Fruit fly (Drosophila melanogaster) whole organism, embryonic: ENCODE results near the gene CG32206.
A peak's percentile ranks its signal among the peaks of the same experiment; 100 is the strongest.

Experiments used
- ATbp ChIP-seq: fragments of 200-800 bp; sonication (Bioruptor generic); optimal IDR thresholded peaks from 2 replicates; lab custom pipeline; 2017; ENCODE audit warnings: missing biosample characterization, mild to moderate bottlenecking, missing genetic modification characterization, missing genetic modification reagents
- Adf1 ChIP-seq: fragments of 200-800 bp; sonication (Bioruptor generic); IDR thresholded peaks from 2 replicates; pipeline ENCODE4 v1.3.6; 2022; ENCODE audit warnings: missing biosample characterization, missing genetic modification characterization
- Asciz ChIP-seq: fragments of 200-800 bp; sonication (Bioruptor generic); optimal IDR thresholded peaks from 2 replicates; lab custom pipeline; 2017; ENCODE audit warnings: missing biosample characterization, mild to moderate bottlenecking, missing genetic modification characterization, missing genetic modification reagents
- Atf-2 ChIP-seq: fragments of 200-800 bp; sonication (Bioruptor generic); optimal IDR thresholded peaks from 2 replicates; lab custom pipeline; 2016; ENCODE audit warnings: missing biosample characterization, missing genetic modification characterization
- B-H1 ChIP-seq: fragments of 200-800 bp; sonication (Bioruptor generic); IDR thresholded peaks from 3 replicates; pipeline ENCODE4 v1.3.6; 2022; ENCODE audit warnings: missing biosample characterization, missing genetic modification characterization
- CG11247 ChIP-seq: fragments of 200-800 bp; sonication (Bioruptor generic); IDR thresholded peaks from 2 replicates; pipeline ENCODE4 v1.3.6; 2022; ENCODE audit warnings: missing biosample characterization, missing genetic modification characterization
- CG1529 ChIP-seq: fragments of 200-800 bp; sonication (Bioruptor generic); optimal IDR thresholded peaks from 3 replicates; lab custom pipeline; 2018; ENCODE audit warnings: missing biosample characterization, missing genetic modification characterization
- CG15479 ChIP-seq: fragments of 200-800 bp; sonication (Bioruptor generic); optimal IDR thresholded peaks from 3 replicates; lab custom pipeline; 2019; ENCODE audit warnings: missing biosample characterization, mild to moderate bottlenecking, missing genetic modification characterization, moderate library complexity
- CG18476 ChIP-seq: fragments of 200-800 bp; sonication (Bioruptor generic); optimal IDR thresholded peaks from 2 replicates; lab custom pipeline; 2016; ENCODE audit warnings: missing biosample characterization, mild to moderate bottlenecking, missing genetic modification characterization
- CG2678 ChIP-seq: fragments of 200-800 bp; sonication (Bioruptor generic); optimal IDR thresholded peaks from 3 replicates; lab custom pipeline; 2019; ENCODE audit warnings: missing biosample characterization, mild to moderate bottlenecking, missing genetic modification characterization, moderate library complexity
- CG30431 ChIP-seq: fragments of 200-800 bp; sonication (Bioruptor generic); optimal IDR thresholded peaks from 2 replicates; lab custom pipeline; 2017; ENCODE audit warnings: missing biosample characterization, missing genetic modification characterization
- CG31388 ChIP-seq: fragments of 200-800 bp; sonication (Bioruptor generic); optimal IDR thresholded peaks from 2 replicates; lab custom pipeline; 2016; ENCODE audit warnings: missing biosample characterization, missing genetic modification characterization
- CG32772 ChIP-seq: fragments of 200-800 bp; sonication (Bioruptor generic); IDR thresholded peaks from 2 replicates; pipeline ENCODE4 v1.3.6; 2022; ENCODE audit warnings: missing biosample characterization, missing genetic modification characterization
- CG33557 ChIP-seq: fragments of 200-800 bp; sonication (Bioruptor generic); optimal IDR thresholded peaks from 2 replicates; lab custom pipeline; 2019; ENCODE audit warnings: missing biosample characterization, mild to moderate bottlenecking, missing genetic modification characterization, moderate library complexity
- CG4404 ChIP-seq: fragments of 200-800 bp; sonication (Bioruptor generic); IDR thresholded peaks from 2 replicates; pipeline ENCODE4 v1.3.6; 2022; ENCODE audit warnings: missing biosample characterization, missing genetic modification characterization
- CG4820 ChIP-seq: fragments of 200-800 bp; sonication (Bioruptor generic); optimal IDR thresholded peaks from 3 replicates; lab custom pipeline; 2016; ENCODE audit warnings: missing biosample characterization, missing genetic modification characterization
- CG5180 ChIP-seq: fragments of 200-800 bp; sonication (Bioruptor generic); optimal IDR thresholded peaks from 3 replicates; lab custom pipeline; 2017; ENCODE audit warnings: missing biosample characterization, missing genetic modification characterization, mild to moderate bottlenecking, moderate library complexity, missing genetic modification reagents
- CG6175 ChIP-seq: fragments of 200-800 bp; sonication (Bioruptor generic); IDR thresholded peaks from 3 replicates; pipeline ENCODE4 v1.3.6; 2022; ENCODE audit warnings: missing biosample characterization, missing genetic modification characterization
- CG6791 ChIP-seq: fragments of 200-800 bp; sonication (Bioruptor generic); IDR thresholded peaks from 3 replicates; pipeline ENCODE4 v1.3.6; 2022; ENCODE audit warnings: missing biosample characterization, missing genetic modification characterization; ENCODE audit not compliant: partially characterized antibody
- CG7271 ChIP-seq: fragments of 200-800 bp; sonication (Bioruptor generic); optimal IDR thresholded peaks from 2 replicates; lab custom pipeline; 2018; ENCODE audit warnings: missing biosample characterization, mild to moderate bottlenecking, missing genetic modification characterization, moderate library complexity
- CG7357 ChIP-seq: fragments of 200-800 bp; sonication (Bioruptor generic); IDR thresholded peaks from 3 replicates; pipeline ENCODE4 v1.3.6; 2022; ENCODE audit warnings: missing biosample characterization, missing genetic modification characterization
- D19A ChIP-seq: fragments of 200-800 bp; optimal IDR thresholded peaks from 3 replicates; lab custom pipeline; 2019; ENCODE audit warnings: missing biosample characterization, mild to moderate bottlenecking, missing genetic modification characterization, moderate library complexity
- Drgx ChIP-seq: fragments of 200-800 bp; sonication (Bioruptor generic); IDR thresholded peaks from 2 replicates; pipeline ENCODE4 v1.3.6; 2022; ENCODE audit warnings: missing biosample characterization, missing genetic modification characterization
- E2f1 ChIP-seq: fragments of 200-800 bp; sonication (Bioruptor generic); IDR thresholded peaks from 2 replicates; pipeline ENCODE4 v1.3.6; 2022; ENCODE audit warnings: missing biosample characterization, missing genetic modification characterization
- Ets65A ChIP-seq: fragments of 200-800 bp; sonication (Bioruptor generic); peaks from one replicate; lab custom pipeline; 2016; ENCODE audit warnings: missing biosample characterization, missing genetic modification characterization
- Mad ChIP-seq: fragments of 200-800 bp; sonication (Bioruptor generic); optimal IDR thresholded peaks from 2 replicates; lab custom pipeline; 2016; ENCODE audit warnings: missing biosample characterization, missing genetic modification characterization
- Mrtf ChIP-seq: fragments of 200-800 bp; sonication (Bioruptor generic); IDR thresholded peaks from 3 replicates; pipeline ENCODE4 v1.3.6; 2022; ENCODE audit warnings: missing biosample characterization, missing genetic modification characterization
- NK7.1 ChIP-seq: fragments of 200-800 bp; sonication (Bioruptor generic); optimal IDR thresholded peaks from 3 replicates; lab custom pipeline; 2016; ENCODE audit warnings: missing biosample characterization, missing genetic modification characterization
- Ptx1 ChIP-seq: fragments of 200-800 bp; sonication (Bioruptor generic); IDR thresholded peaks from 2 replicates; pipeline ENCODE4 v1.3.6; 2022; ENCODE audit warnings: missing biosample characterization, missing genetic modification characterization
- TFAM ChIP-seq: fragments of 200-800 bp; sonication (Bioruptor generic); optimal IDR thresholded peaks from 2 replicates; lab custom pipeline; 2017; ENCODE audit warnings: missing biosample characterization, missing genetic modification characterization, inconsistent platforms
- Trl ChIP-seq, 3 experiments: fragments of >200 bp in 2 of 3; fragments of 200-800 bp in 1 of 3; sonication (Bioruptor generic) in 1 of 3; optimal IDR thresholded peaks; 2 replicates in 1 of 3; 3 replicates in 2 of 3; lab custom pipeline; 2016 to 2017; ENCODE audit warnings: missing biosample characterization in 1 of 3, missing genetic modification characterization in 1 of 3
- Xbp1 ChIP-seq: fragments of 200-800 bp; sonication (Bioruptor generic); optimal IDR thresholded peaks from 3 replicates; lab custom pipeline; 2016; ENCODE audit warnings: missing biosample characterization, mild to moderate bottlenecking, missing genetic modification characterization
- al ChIP-seq: fragments of 200-800 bp; sonication (Bioruptor generic); IDR thresholded peaks from 2 replicates; pipeline ENCODE4 v1.3.6; 2022; ENCODE audit warnings: missing biosample characterization, missing genetic modification characterization
- ase ChIP-seq: fragments of 200-800 bp; sonication (Bioruptor generic); IDR thresholded peaks from 3 replicates; pipeline ENCODE4 v1.3.6; 2022; ENCODE audit warnings: missing biosample characterization, missing genetic modification characterization
- cg ChIP-seq: fragments of 200-800 bp; sonication (Bioruptor generic); optimal IDR thresholded peaks from 3 replicates; lab custom pipeline; 2019; ENCODE audit warnings: missing biosample characterization, mild to moderate bottlenecking, missing genetic modification characterization, moderate library complexity
- chinmo ChIP-seq: fragments of 200-800 bp; sonication (Bioruptor generic); IDR thresholded peaks from 4 replicates; pipeline ENCODE4 v1.3.6; 2022; ENCODE audit warnings: missing biosample characterization, missing genetic modification characterization; ENCODE audit not compliant: partially characterized antibody
- ci ChIP-seq: fragments of 200-800 bp; sonication (Bioruptor generic); IDR thresholded peaks from 3 replicates; pipeline ENCODE4 v1.3.6; 2022; ENCODE audit warnings: missing biosample characterization, missing genetic modification characterization
- croc ChIP-seq: fragments of 200-800 bp; sonication (Bioruptor generic); conservative IDR thresholded peaks from 3 replicates; pipeline ENCODE4 v1.3.6; 2022; ENCODE audit warnings: missing biosample characterization, missing genetic modification characterization
- ems ChIP-seq: fragments of 200-800 bp; sonication (Bioruptor generic); optimal IDR thresholded peaks from 3 replicates; lab custom pipeline; 2016; ENCODE audit warnings: missing biosample characterization, missing genetic modification characterization
- exex ChIP-seq: fragments of 200-800 bp; sonication (Bioruptor generic); optimal IDR thresholded peaks from 4 replicates; lab custom pipeline; 2018; ENCODE audit warnings: missing biosample characterization, mild to moderate bottlenecking, missing genetic modification characterization, moderate library complexity
- phol ChIP-seq: fragments of 200-800 bp; sonication (Bioruptor generic); optimal IDR thresholded peaks from 3 replicates; lab custom pipeline; 2018; ENCODE audit warnings: missing biosample characterization, mild to moderate bottlenecking, missing genetic modification characterization, moderate library complexity
- sc ChIP-seq, 3 experiments: fragments of >200 bp in 2 of 3; fragments of 200-800 bp in 1 of 3; sonication (Bioruptor generic) in 1 of 3; optimal IDR thresholded peaks; 2 replicates in 2 of 3; 3 replicates in 1 of 3; lab custom pipeline; 2017; ENCODE audit warnings: mild to moderate bottlenecking in 1 of 3, missing biosample characterization in 1 of 3, missing genetic modification characterization in 1 of 3, missing genetic modification reagents in 1 of 3
- sens ChIP-seq: fragments of 200-800 bp; sonication (Bioruptor generic); peaks from one replicate; lab custom pipeline; 2016; ENCODE audit warnings: missing biosample characterization, missing genetic modification characterization
- sens-2 ChIP-seq: fragments of 200-800 bp; sonication (Bioruptor generic); IDR thresholded peaks from 2 replicates; pipeline ENCODE4 v1.3.6; 2022; ENCODE audit warnings: missing biosample characterization, missing genetic modification characterization
- seq ChIP-seq: fragments of 200-800 bp; sonication (Bioruptor generic); IDR thresholded peaks from 2 replicates; pipeline ENCODE4 v1.3.6; 2022; ENCODE audit warnings: missing biosample characterization, missing genetic modification characterization
- sna ChIP-seq: fragments of 200-800 bp; sonication (Bioruptor generic); IDR thresholded peaks from 2 replicates; pipeline ENCODE4 v1.3.6; 2022; ENCODE audit warnings: missing biosample characterization, missing genetic modification characterization; ENCODE audit not compliant: partially characterized antibody
- sr ChIP-seq: fragments of 200-800 bp; sonication (Bioruptor generic); IDR thresholded peaks from 3 replicates; pipeline ENCODE4 v1.3.6; 2022; ENCODE audit warnings: missing biosample characterization, missing genetic modification characterization
- tgo ChIP-seq: fragments of 200-800 bp; sonication (Bioruptor generic); IDR thresholded peaks from 3 replicates; pipeline ENCODE4 v1.3.6; 2022; ENCODE audit warnings: missing biosample characterization, missing genetic modification characterization
- tin ChIP-seq: fragments of 200-800 bp; sonication (Bioruptor generic); optimal IDR thresholded peaks from 3 replicates; lab custom pipeline; 2016; ENCODE audit warnings: missing biosample characterization, missing genetic modification characterization
- ttk ChIP-seq: fragments of 200-800 bp; sonication (Bioruptor generic); IDR thresholded peaks from 2 replicates; pipeline ENCODE4 v2.1.2; 2022; ENCODE audit warnings: missing biosample characterization, missing genetic modification characterization
- zf30C ChIP-seq: fragments of 200-800 bp; sonication (Bioruptor generic); optimal IDR thresholded peaks from 3 replicates; lab custom pipeline; 2018; ENCODE audit warnings: missing biosample characterization, mild to moderate bottlenecking, missing genetic modification characterization

CG32206 gene

DNA sequence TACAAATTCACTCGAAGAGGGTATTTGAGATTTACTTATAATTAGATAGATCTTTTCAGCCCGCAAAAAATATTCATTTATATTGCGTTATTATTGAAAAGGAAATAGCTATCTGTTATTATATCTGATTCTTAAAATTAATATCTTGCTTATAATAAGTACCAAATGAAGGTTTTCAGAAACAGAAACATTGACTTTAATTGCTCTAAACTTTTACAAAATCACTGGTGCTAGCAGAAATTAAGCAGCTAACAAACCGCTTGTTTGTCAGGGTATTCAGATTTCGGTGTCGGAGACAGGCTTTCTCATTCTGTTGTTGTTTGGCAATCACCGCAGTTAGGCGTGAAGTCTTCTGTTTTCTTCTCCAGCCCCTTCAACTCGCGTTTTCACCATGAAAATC, 96.1 kb downstream of the CG32206 start:
- TF ChIP-seq CG7357: no peak
- no peak for TF ChIP-seq cg (GFP tag; lab: Kevin White, UChicago)
- TF ChIP-seq CG4820: no peak
- TF ChIP-seq sens: peak; percentile 3
- TF ChIP-seq CG6175: no peak
- TF ChIP-seq D19A: peak; percentile 71
- TF ChIP-seq croc (GFP tag; lab: Robert Waterston, UW): no peak
- TF ChIP-seq ems: no peak
- TF ChIP-seq NK7.1 (GFP tag; lab: Kevin White, UChicago): no peak
- TF ChIP-seq CG7271 (tag; lab: Kevin White, UChicago): no peak
- no peak for TF ChIP-seq CG30431 (GFP tag; lab: Kevin White, UChicago)
- no peak for TF ChIP-seq tin (GFP tag; lab: Kevin White, UChicago)

DNA sequence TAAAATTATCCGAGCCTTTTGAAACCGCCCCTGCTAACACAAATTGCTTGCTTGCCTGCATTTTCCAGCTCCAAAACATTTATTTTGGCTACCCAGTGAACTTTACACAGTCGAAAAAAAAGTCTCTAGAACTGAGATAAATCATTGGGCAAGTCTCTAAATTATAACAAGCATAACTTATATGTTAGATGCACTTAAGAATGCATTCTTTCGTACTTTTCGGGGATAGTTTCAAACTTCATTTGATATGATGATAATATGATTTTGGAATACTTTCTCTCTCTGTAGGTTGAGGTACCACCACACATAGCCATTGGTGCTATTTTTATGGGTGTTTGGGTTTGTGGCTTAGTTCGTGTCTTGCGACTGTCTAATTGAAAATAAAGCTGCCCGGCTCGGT, 97.8 kb downstream of the CG32206 start:
- TF ChIP-seq seq (GFP tag; lab: Robert Waterston, UW) (no peak), CG33557 (no peak), CG2678 (tag; lab: Kevin White, UChicago) (no peak), Drgx (GFP tag; lab: Robert Waterston, UW) (peak; percentile 94), sc (optimal IDR thresholded peaks at IDR 0.05; lab: Kevin White, UChicago) (no peak), sc (GFP tag; optimal IDR thresholded peaks at IDR 0.05; lab: Kevin White, UChicago) (no peak), Ets65A (peak; percentile 54), Adf1 (GFP tag; lab: Robert Waterston, UW) (no peak), sr (GFP tag; lab: Robert Waterston, UW) (no peak), Asciz (no peak), sens-2 (GFP tag; lab: Robert Waterston, UW) (no peak), CG6791 (GFP tag; lab: Robert Waterston, UW) (no peak), phol (tag; lab: Kevin White, UChicago) (no peak), sna (GFP tag; lab: Robert Waterston, UW) (no peak), Mrtf (no peak), B-H1 (no peak), CG15479 (GFP tag; lab: Kevin White, UChicago) (no peak), CG18476 (GFP tag; lab: Kevin White, UChicago) (no peak), Xbp1 (GFP tag; lab: Kevin White, UChicago) (peak; percentile 18), CG5180 (GFP tag; lab: Kevin White, UChicago) (no peak), ase (peak; percentile 19; the same call in 1 of the 3 replicates), ci (GFP tag; lab: Robert Waterston, UW) (no peak), CG32772 (peak; percentile 41; the same call in 1 of the 2 replicates), Atf-2 (GFP tag; lab: Kevin White, UChicago) (no peak), CG4820 (peak; percentile 15), E2f1 (GFP tag; lab: Robert Waterston, UW) (0 out of 2 replicates have a peak, but pooled peaks have one; percentile 25), Ptx1 (GFP tag; lab: Robert Waterston, UW) (peak; percentile 12; the same call in 1 of the 2 replicates), al (no peak), ttk (GFP tag; lab: Robert Waterston, UW) (no peak), TFAM (GFP tag; lab: Kevin White, UChicago) (no peak), Trl (optimal IDR thresholded peaks at IDR 0.05; lab: Kevin White, UChicago) (no peak), Trl (GFP tag; optimal IDR thresholded peaks at IDR 0.05; lab: Kevin White, UChicago) (peak; percentile 6), CG4404 (peak; percentile 49; the same call in 1 of the 2 replicates), CG11247 (GFP tag; lab: Robert Waterston, UW) (no peak), Mad (GFP tag; lab: Kevin White, UChicago) (no peak), ATbp (GFP tag; lab: Kevin White, UChicago) (no peak), chinmo (GFP tag; lab: Robert Waterston, UW) (no peak), tgo (GFP tag; lab: Robert Waterston, UW) (0 out of 3 replicates have a peak, but pooled peaks have one; percentile 25), CG31388 (GFP tag; lab: Kevin White, UChicago) (no peak), zf30C (GFP tag; lab: Kevin White, UChicago) (no peak), CG1529 (GFP tag; lab: Kevin White, UChicago) (no peak), exex (tag; lab: Kevin White, UChicago) (no peak)
